Worm (Caenorhabditis elegans): ENCODE results near the gene R02F2.9.
A peak's percentile ranks its signal among the peaks of the same experiment; 100 is the strongest.

The R02F2.9 gene

DNA sequence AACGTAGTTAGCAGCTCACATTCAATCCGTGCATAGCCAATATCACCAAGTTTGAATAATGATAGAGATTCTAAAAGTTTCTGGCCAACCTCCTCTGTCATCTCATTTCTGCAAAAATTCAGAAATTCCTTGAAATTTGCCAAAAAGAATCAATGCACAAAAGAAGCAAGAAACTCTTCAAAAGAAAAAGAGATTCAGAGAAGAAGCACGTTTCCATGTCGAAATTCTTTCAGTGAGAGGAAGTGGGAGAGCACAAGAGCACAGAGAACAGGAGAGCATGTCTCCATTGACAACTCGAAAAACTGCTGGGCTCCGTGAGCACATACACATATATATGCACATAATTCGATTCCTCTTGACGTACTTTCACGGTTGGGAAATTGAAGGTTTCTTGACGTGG is 18.4 kb downstream of the R02F2.9 start, which contains the start of gene nekl-4:
Gene nekl-4 (minus strand): TSS at position 101 of the 400 bp plus-strand sequence.
- TF ChIP-seq fkh-8 (tag; optimal IDR thresholded peaks at IDR 0.05) (peak; percentile 78), irx-1 (tag; optimal IDR thresholded peaks at IDR 0.05) (no peak), fos-1 (tag; optimal IDR thresholded peaks at IDR 0.05) (no peak), snpc-4 (tag; optimal IDR thresholded peaks at IDR 0.05) (no peak), nhr-47 (tag; optimal IDR thresholded peaks at IDR 0.05) (no peak)

DNA sequence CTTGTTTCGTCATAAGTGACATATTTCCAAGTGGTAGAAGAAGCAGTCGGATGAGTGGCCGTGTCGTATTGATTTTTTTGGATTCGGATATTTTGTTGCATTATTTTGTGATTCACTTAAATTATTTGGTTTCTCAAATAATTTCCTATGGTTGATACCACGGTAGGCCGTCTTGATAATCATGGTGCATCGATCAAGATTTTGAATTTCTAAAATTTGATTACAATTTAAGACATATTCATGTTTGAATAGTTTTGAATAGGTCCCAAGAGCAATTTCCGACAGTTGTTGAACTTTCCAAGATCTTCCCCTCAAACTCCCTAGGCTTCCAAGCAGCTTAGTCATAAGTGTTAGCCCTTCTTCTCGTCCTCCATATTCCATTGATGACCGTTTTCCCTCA is 22.9 kb downstream of the R02F2.9 start, which contains the start of gene D1044.4:
Gene D1044.4 (minus strand): TSS at position 101 of the 400 bp plus-strand sequence.
- TF ChIP-seq ceh-82 (tag; optimal IDR thresholded peaks at IDR 0.05) (no peak), zag-1 (tag; optimal IDR thresholded peaks at IDR 0.05) (no peak), sox-4 (tag; optimal IDR thresholded peaks at IDR 0.05) (no peak), mef-2 (tag; optimal IDR thresholded peaks at IDR 0.05) (no peak), egl-13 (tag; optimal IDR thresholded peaks at IDR 0.05) (no peak), mab-9 (GFP tag; IDR thresholded peaks at IDR 0.05) (no peak), nhr-20 (tag; optimal IDR thresholded peaks at IDR 0.05) (no peak), fos-1 (tag; optimal IDR thresholded peaks at IDR 0.05) (no peak), dsc-1 (tag; optimal IDR thresholded peaks at IDR 0.05) (no peak), ama-1 (optimal IDR thresholded peaks at IDR 0.05) (no peak), mep-1 (tag; optimal IDR thresholded peaks at IDR 0.05) (no peak), nhr-84 (tag; optimal IDR thresholded peaks at IDR 0.05) (no peak), unc-30 (tag; optimal IDR thresholded peaks at IDR 0.05) (no peak), unc-130 (tag; optimal IDR thresholded peaks at IDR 0.05) (no peak), tlp-1 (tag; optimal IDR thresholded peaks at IDR 0.05) (no peak)

DNA sequence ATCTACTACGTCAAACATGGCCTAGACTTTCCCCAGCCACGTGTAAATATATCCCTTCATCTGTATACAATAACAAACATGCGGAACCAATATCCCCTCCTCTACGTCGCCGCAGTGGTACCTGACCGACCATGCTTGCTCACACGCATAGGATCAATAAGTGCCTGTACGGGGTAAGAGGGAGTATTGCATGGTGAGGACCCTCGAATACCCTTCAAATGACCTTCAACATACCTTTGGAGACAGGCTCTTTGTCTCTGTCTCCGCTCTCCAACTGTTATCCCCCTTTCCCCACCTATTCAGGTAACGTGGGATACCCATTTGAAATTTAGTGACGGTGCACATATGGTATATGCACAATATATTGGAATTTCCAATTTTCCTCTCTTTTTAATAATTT is 27.0 kb downstream of the R02F2.9 start, which contains the start of gene dex-1:
Gene dex-1 (plus strand): TSS at position 132 of the 400 bp plus-strand sequence.
- no peak for TF ChIP-seq lin-15B (tag; optimal IDR thresholded peaks at IDR 0.05)
- TF ChIP-seq rnt-1 (tag; optimal IDR thresholded peaks at IDR 0.05) = no peak
- no peak for TF ChIP-seq ceh-82 (tag; optimal IDR thresholded peaks at IDR 0.05)

DNA sequence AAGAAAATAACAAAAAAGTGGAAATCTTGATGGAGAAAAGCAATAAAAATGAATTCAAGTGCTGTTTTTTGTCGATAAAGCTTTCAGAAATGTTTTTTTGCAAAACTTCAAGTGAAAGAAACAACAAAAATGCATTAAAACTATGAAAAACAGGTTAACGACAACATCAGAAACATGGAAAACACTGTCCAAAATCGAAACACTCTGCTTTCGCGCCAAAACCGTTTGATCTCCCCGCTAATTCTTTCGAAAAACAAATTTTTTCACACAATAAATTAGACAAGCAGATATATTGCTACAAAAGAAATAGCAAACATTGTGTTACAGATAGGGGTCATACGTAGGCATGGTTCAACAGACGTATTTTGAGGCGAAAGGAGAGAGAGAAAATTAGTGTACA is 42.8 kb downstream of the R02F2.9 start:
- peak; percentile 24 for TF ChIP-seq blmp-1 (tag; optimal IDR thresholded peaks at IDR 0.05)
- peak in 2 of 3 experiments; percentile 5 to 7 for TF ChIP-seq dpl-1 (GFP tag; optimal IDR thresholded peaks at IDR 0.05)
- TF ChIP-seq tbx-2 (tag; optimal IDR thresholded peaks at IDR 0.05) = no peak

DNA sequence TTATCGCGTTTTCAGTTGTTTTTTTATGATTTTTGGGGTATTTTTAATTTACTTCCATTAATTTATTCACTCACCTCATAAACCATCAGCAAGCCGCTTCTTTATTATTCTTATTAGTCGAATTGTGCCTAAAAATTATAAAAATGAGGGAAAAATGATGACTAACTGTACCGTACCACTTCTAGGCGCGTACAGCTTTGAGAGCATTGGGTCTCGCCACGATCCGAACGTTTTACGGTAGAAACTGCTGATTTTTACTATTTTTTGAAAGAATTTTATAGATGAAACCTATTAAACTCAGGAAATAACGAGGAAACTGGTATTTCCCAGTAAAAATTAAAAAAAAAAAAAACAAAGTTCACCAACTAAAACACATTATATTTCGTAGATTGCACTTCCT is 44.1 kb downstream of the R02F2.9 start, which contains the start of gene D1044.6:
Gene D1044.6 (minus strand): TSS at position 128 of the 400 bp plus-strand sequence.
- no peak for TF ChIP-seq pax-3 (tag; optimal IDR thresholded peaks at IDR 0.05)

DNA sequence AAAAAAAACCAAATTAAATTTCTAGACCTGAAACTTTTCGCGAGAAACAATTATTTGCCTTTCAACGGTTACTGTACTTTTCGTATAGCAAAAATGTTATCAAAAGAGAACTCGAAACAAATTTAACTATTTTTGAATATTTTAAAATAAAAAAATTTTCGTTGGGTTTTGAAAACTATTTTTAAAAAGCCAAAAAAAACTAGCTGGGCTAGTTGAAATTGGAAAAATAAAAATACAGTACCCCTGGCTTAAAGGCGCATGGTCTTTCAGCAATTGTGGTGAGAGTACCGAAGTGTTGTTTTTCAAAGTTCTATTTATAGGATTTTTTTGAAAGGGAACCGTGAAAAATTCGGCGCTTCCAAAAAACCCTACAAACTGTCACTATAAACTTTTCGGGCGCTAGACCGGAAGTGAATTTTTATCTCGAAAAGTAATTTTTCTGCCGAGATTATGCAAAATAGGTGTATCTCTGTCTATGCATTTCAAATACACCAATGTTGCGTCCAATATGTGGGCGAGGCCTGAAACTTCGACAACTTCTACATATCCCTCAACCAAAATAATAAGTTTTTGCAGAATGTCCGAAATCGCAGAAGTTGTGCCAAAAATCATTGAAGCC is 44.8 kb downstream of the R02F2.9 start, which contains the start of gene D1044.1:
Gene D1044.1 (plus strand): TSS at position 569 of the 619 bp plus-strand sequence.
- TF ChIP-seq F16B12.6 (tag; optimal IDR thresholded peaks at IDR 0.05) (no peak), efl-1 (optimal IDR thresholded peaks at IDR 0.05) (no peak), efl-1 (GFP tag; optimal IDR thresholded peaks at IDR 0.05 in 1 of 2) (peak in 1 of 2 experiments; percentile 24), ets-5 (GFP tag; IDR thresholded peaks at IDR 0.05) (no peak), ceh-63 (GFP tag; optimal IDR thresholded peaks at IDR 0.05) (no peak), pag-3 (tag; optimal IDR thresholded peaks at IDR 0.05; ENCODE audit: borderline replicate concordance, insufficient read depth) (no peak), lir-3 (tag; optimal IDR thresholded peaks at IDR 0.05; ENCODE audit: poor library complexity) (no peak), aha-1 (tag; optimal IDR thresholded peaks at IDR 0.05) (no peak)
